Fruit fly (Drosophila melanogaster) whole organism, embryonic: ENCODE measurements around the gene CG34135.
A peak's percentile ranks its signal among the peaks of the same experiment; 100 is the strongest.

Experiments used
- Abd-B ChIP-seq: fragments of 200-800 bp; sonication (Bioruptor generic); optimal IDR thresholded peaks from 2 replicates; lab custom pipeline; 2018; ENCODE audit warnings: missing biosample characterization, mild to moderate bottlenecking, missing genetic modification characterization, moderate library complexity
- Ada2b ChIP-seq: fragments of 200-800 bp; sonication (Bioruptor generic); IDR thresholded peaks from 2 replicates; pipeline ENCODE4 v1.3.6; 2022; ENCODE audit warnings: missing biosample characterization, missing genetic modification characterization
- Atf6 ChIP-seq: fragments of 200-800 bp; sonication (Bioruptor generic); IDR thresholded peaks from 2 replicates; pipeline ENCODE4 v1.3.6; 2022; ENCODE audit warnings: missing biosample characterization, missing genetic modification characterization
- Bgb ChIP-seq: fragments of 200-800 bp; sonication (Bioruptor generic); IDR thresholded peaks from 2 replicates; pipeline ENCODE4 v1.3.6; 2022; ENCODE audit warnings: missing biosample characterization, missing genetic modification characterization; ENCODE audit not compliant: partially characterized antibody
- CG10431 ChIP-seq: fragments of 200-800 bp; sonication (Bioruptor generic); optimal IDR thresholded peaks from 3 replicates; lab custom pipeline; 2018; ENCODE audit warnings: missing biosample characterization, mild to moderate bottlenecking, missing genetic modification characterization
- CG11093 ChIP-seq: fragments of 200-800 bp; sonication (Bioruptor generic); IDR thresholded peaks from 3 replicates; pipeline ENCODE4 v1.3.6; 2022; ENCODE audit warnings: missing biosample characterization, missing genetic modification characterization
- CG12104 ChIP-seq: fragments of 200-800 bp; sonication (Bioruptor generic); optimal IDR thresholded peaks from 3 replicates; lab custom pipeline; 2016; ENCODE audit warnings: missing biosample characterization, missing genetic modification characterization
- CG12299 ChIP-seq: fragments of 200-800 bp; sonication (Bioruptor generic); optimal IDR thresholded peaks from 2 replicates; lab custom pipeline; 2018; ENCODE audit warnings: missing biosample characterization, mild to moderate bottlenecking, missing genetic modification characterization
- CG12744 ChIP-seq: fragments of 200-800 bp; sonication (Bioruptor generic); optimal IDR thresholded peaks from 2 replicates; lab custom pipeline; 2016; ENCODE audit warnings: missing biosample characterization, missing genetic modification characterization
- CG13296 ChIP-seq: fragments of 200-800 bp; sonication (Bioruptor generic); optimal IDR thresholded peaks from 3 replicates; lab custom pipeline; 2018; ENCODE audit warnings: missing biosample characterization, mild to moderate bottlenecking, missing genetic modification characterization
- CG13624 ChIP-seq: fragments of 200-800 bp; sonication (Bioruptor generic); optimal IDR thresholded peaks from 2 replicates; lab custom pipeline; 2016; ENCODE audit warnings: missing biosample characterization, missing genetic modification characterization
- CG14710 ChIP-seq: fragments of 200-800 bp; sonication (Bioruptor generic); optimal IDR thresholded peaks from 3 replicates; lab custom pipeline; 2019; ENCODE audit warnings: missing biosample characterization, mild to moderate bottlenecking, missing genetic modification characterization, moderate library complexity
- CG1792 ChIP-seq: fragments of 200-800 bp; sonication (Bioruptor generic); optimal IDR thresholded peaks from 2 replicates; lab custom pipeline; 2016; ENCODE audit warnings: missing biosample characterization, missing genetic modification characterization
- CG1832 ChIP-seq: fragments of 200-800 bp; sonication (Bioruptor generic); optimal IDR thresholded peaks from 2 replicates; lab custom pipeline; 2017; ENCODE audit warnings: missing biosample characterization, mild to moderate bottlenecking, missing genetic modification characterization, inconsistent platforms
- CG2199 ChIP-seq: fragments of 200-800 bp; sonication (Bioruptor generic); IDR thresholded peaks from 3 replicates; pipeline ENCODE4 v1.3.6; 2022; ENCODE audit warnings: missing biosample characterization, missing genetic modification characterization
- CG30403 ChIP-seq: fragments of 200-800 bp; sonication (Bioruptor generic); optimal IDR thresholded peaks from 3 replicates; lab custom pipeline; 2016; ENCODE audit warnings: missing biosample characterization, missing genetic modification characterization
- CG31441 ChIP-seq: fragments of 200-800 bp; sonication (Bioruptor generic); IDR thresholded peaks from 2 replicates; pipeline ENCODE4 v1.3.6; 2022; ENCODE audit warnings: missing biosample characterization, missing genetic modification characterization
- CG32532 ChIP-seq: fragments of 200-800 bp; sonication (Bioruptor generic); IDR thresholded peaks from 2 replicates; pipeline ENCODE4 v1.3.6; 2022; ENCODE audit warnings: missing biosample characterization, missing genetic modification characterization
- CG4282 ChIP-seq: fragments of 200-800 bp; sonication (Bioruptor generic); optimal IDR thresholded peaks from 2 replicates; lab custom pipeline; 2016; ENCODE audit warnings: missing biosample characterization, missing genetic modification characterization
- CG4730 ChIP-seq: fragments of 200-800 bp; sonication (Bioruptor generic); IDR thresholded peaks from 2 replicates; pipeline ENCODE4 v1.3.6; 2022; ENCODE audit warnings: missing biosample characterization, missing genetic modification characterization
- CG6813 ChIP-seq: fragments of 200-800 bp; sonication (Bioruptor generic); optimal IDR thresholded peaks from 2 replicates; lab custom pipeline; 2017; ENCODE audit warnings: missing biosample characterization, missing genetic modification characterization, mild to moderate bottlenecking, moderate library complexity, missing genetic modification reagents
- CG7357 ChIP-seq: fragments of 200-800 bp; sonication (Bioruptor generic); IDR thresholded peaks from 3 replicates; pipeline ENCODE4 v1.3.6; 2022; ENCODE audit warnings: missing biosample characterization, missing genetic modification characterization
- CG7745 ChIP-seq: fragments of 200-800 bp; sonication (Bioruptor generic); optimal IDR thresholded peaks from 2 replicates; lab custom pipeline; 2018; ENCODE audit warnings: missing biosample characterization, mild to moderate bottlenecking, missing genetic modification characterization, moderate library complexity
- CG9797 ChIP-seq: fragments of 200-800 bp; sonication (Bioruptor generic); optimal IDR thresholded peaks from 3 replicates; lab custom pipeline; 2018; ENCODE audit warnings: missing biosample characterization, mild to moderate bottlenecking, missing genetic modification characterization
- CG9817 ChIP-seq: fragments of 200-800 bp; sonication (Bioruptor generic); optimal IDR thresholded peaks from 2 replicates; lab custom pipeline; 2018; ENCODE audit warnings: missing biosample characterization, mild to moderate bottlenecking, missing genetic modification characterization, moderate library complexity
- D ChIP-seq, 2 experiments: fragments of 200-800 bp in 1 of 2; fragments of >200 bp in 1 of 2; sonication (Bioruptor generic) in 1 of 2; optimal IDR thresholded peaks; 2 replicates in 1 of 2; 3 replicates in 1 of 2; lab custom pipeline; 2017; ENCODE audit warnings: mild to moderate bottlenecking in 1 of 2, missing biosample characterization in 1 of 2, missing genetic modification characterization in 1 of 2, missing genetic modification reagents in 1 of 2
- D19B ChIP-seq: fragments of 200-800 bp; sonication (Bioruptor generic); optimal IDR thresholded peaks from 2 replicates; lab custom pipeline; 2017; ENCODE audit warnings: missing biosample characterization, mild to moderate bottlenecking, missing genetic modification characterization
- Deaf1 ChIP-seq: fragments of 200-800 bp; optimal IDR thresholded peaks from 3 replicates; lab custom pipeline; 2019; ENCODE audit warnings: missing biosample characterization, mild to moderate bottlenecking, missing genetic modification characterization, moderate library complexity
- Fer1 ChIP-seq: fragments of 200-800 bp; sonication (Bioruptor generic); optimal IDR thresholded peaks from 2 replicates; lab custom pipeline; 2017; ENCODE audit warnings: missing biosample characterization, mild to moderate bottlenecking, missing genetic modification characterization
- GATAe ChIP-seq: fragments of 200-800 bp; sonication (Bioruptor generic); conservative IDR thresholded peaks from 2 replicates; pipeline ENCODE4 v1.3.6; 2022; ENCODE audit warnings: missing biosample characterization, missing genetic modification characterization
- TFAM ChIP-seq: fragments of 200-800 bp; sonication (Bioruptor generic); optimal IDR thresholded peaks from 2 replicates; lab custom pipeline; 2017; ENCODE audit warnings: missing biosample characterization, missing genetic modification characterization, inconsistent platforms
- cato ChIP-seq: fragments of 200-800 bp; sonication (Bioruptor generic); optimal IDR thresholded peaks from 2 replicates; lab custom pipeline; 2016; ENCODE audit warnings: missing biosample characterization, missing genetic modification characterization, borderline replicate concordance
- chn ChIP-seq: fragments of 200-800 bp; sonication (Bioruptor generic); optimal IDR thresholded peaks from 2 replicates; lab custom pipeline; 2016; ENCODE audit warnings: missing biosample characterization, missing genetic modification characterization
- cwo ChIP-seq: fragments of 200-800 bp; sonication (Bioruptor generic); optimal IDR thresholded peaks from 3 replicates; lab custom pipeline; 2017; ENCODE audit warnings: missing biosample characterization, missing genetic modification characterization, mild to moderate bottlenecking, moderate library complexity, missing genetic modification reagents
- dan ChIP-seq: fragments of 200-800 bp; sonication (Bioruptor generic); IDR thresholded peaks from 2 replicates; pipeline ENCODE4 v1.3.6; 2022; ENCODE audit warnings: missing biosample characterization, missing genetic modification characterization
- dysf ChIP-seq: fragments of 200-800 bp; sonication (Bioruptor generic); IDR thresholded peaks from 3 replicates; pipeline ENCODE4 v1.3.6; 2022; ENCODE audit warnings: missing biosample characterization, missing genetic modification characterization
- fd102C ChIP-seq: fragments of 200-800 bp; sonication (Bioruptor generic); optimal IDR thresholded peaks from 2 replicates; lab custom pipeline; 2018; ENCODE audit warnings: missing biosample characterization, mild to moderate bottlenecking, missing genetic modification characterization, moderate library complexity
- fu2 ChIP-seq: fragments of 200-800 bp; sonication (Bioruptor generic); optimal IDR thresholded peaks from 2 replicates; lab custom pipeline; 2016; ENCODE audit warnings: missing biosample characterization, missing genetic modification characterization
- gem ChIP-seq: fragments of 200-800 bp; sonication (Bioruptor generic); optimal IDR thresholded peaks from 2 replicates; lab custom pipeline; 2019; ENCODE audit warnings: missing biosample characterization, mild to moderate bottlenecking, missing genetic modification characterization, moderate library complexity
- gt ChIP-seq: fragments of 200-800 bp; sonication (Bioruptor generic); IDR thresholded peaks from 2 replicates; pipeline ENCODE4 v1.3.6; 2022; ENCODE audit warnings: missing biosample characterization, missing genetic modification characterization
- hbn ChIP-seq: fragments of 200-800 bp; sonication (Bioruptor generic); IDR thresholded peaks from 2 replicates; pipeline ENCODE4 v1.3.6; 2022; ENCODE audit warnings: missing biosample characterization, missing genetic modification characterization; ENCODE audit not compliant: partially characterized antibody
- kah ChIP-seq: fragments of 200-800 bp; sonication (Bioruptor generic); optimal IDR thresholded peaks from 2 replicates; lab custom pipeline; 2018; ENCODE audit warnings: missing biosample characterization, mild to moderate bottlenecking, missing genetic modification characterization
- knrl ChIP-seq: fragments of 200-800 bp; sonication (Bioruptor generic); IDR thresholded peaks from 3 replicates; pipeline ENCODE4 v1.3.6; 2022; ENCODE audit warnings: missing biosample characterization, missing genetic modification characterization; ENCODE audit not compliant: partially characterized antibody
- nmo ChIP-seq: fragments of 200-800 bp; sonication (Bioruptor generic); optimal IDR thresholded peaks from 2 replicates; lab custom pipeline; 2018; ENCODE audit warnings: missing biosample characterization, mild to moderate bottlenecking, missing genetic modification characterization, moderate library complexity
- onecut ChIP-seq: fragments of 200-800 bp; sonication (Bioruptor generic); IDR thresholded peaks from 2 replicates; pipeline ENCODE4 v1.3.6; 2022; ENCODE audit warnings: missing biosample characterization, missing genetic modification characterization
- sc ChIP-seq, 3 experiments: fragments of >200 bp in 2 of 3; fragments of 200-800 bp in 1 of 3; sonication (Bioruptor generic) in 1 of 3; optimal IDR thresholded peaks; 2 replicates in 2 of 3; 3 replicates in 1 of 3; lab custom pipeline; 2017; ENCODE audit warnings: mild to moderate bottlenecking in 1 of 3, missing biosample characterization in 1 of 3, missing genetic modification characterization in 1 of 3, missing genetic modification reagents in 1 of 3
- slou ChIP-seq: fragments of 200-800 bp; sonication (Bioruptor generic); optimal IDR thresholded peaks from 3 replicates; lab custom pipeline; 2016; ENCODE audit warnings: missing biosample characterization, missing genetic modification characterization
- tna ChIP-seq: fragments of 200-800 bp; sonication (Bioruptor generic); IDR thresholded peaks from 2 replicates; pipeline ENCODE4 v1.3.6; 2022; ENCODE audit warnings: missing biosample characterization, missing genetic modification characterization; ENCODE audit not compliant: partially characterized antibody
- tup ChIP-seq: fragments of 200-800 bp; sonication (Bioruptor generic); optimal IDR thresholded peaks from 2 replicates; lab custom pipeline; 2016; ENCODE audit warnings: missing biosample characterization, mild to moderate bottlenecking, missing genetic modification characterization, moderate library complexity
- wdn ChIP-seq: fragments of 200-800 bp; sonication (Bioruptor generic); IDR thresholded peaks from 2 replicates; pipeline ENCODE4 v1.3.6; 2022; ENCODE audit warnings: missing biosample characterization, missing genetic modification characterization

The CG34135 gene

DNA sequence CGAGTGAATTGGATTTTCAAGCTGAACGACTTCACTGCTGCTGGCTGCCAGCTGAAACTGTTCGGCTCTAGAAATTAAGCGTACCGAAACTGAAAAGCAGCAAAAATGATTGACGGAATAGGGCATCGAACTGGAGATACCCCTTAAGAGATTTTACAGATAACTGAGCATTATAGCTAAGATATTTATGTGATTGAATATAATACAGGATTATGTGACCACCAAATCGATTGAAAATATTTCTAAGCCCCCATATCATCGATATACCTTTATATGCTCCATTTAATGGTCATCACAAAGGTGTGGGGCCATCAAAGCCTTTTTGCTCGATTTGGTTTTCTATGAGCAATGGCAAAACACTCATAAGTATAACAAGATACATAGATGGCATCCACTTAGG is 16.8 kb upstream of the CG34135 start (continued):
- TF ChIP-seq nmo (GFP tag; lab: Kevin White, UChicago) (peak; percentile 22), GATAe (GFP tag; lab: Robert Waterston, UW) (no peak), gem (tag; lab: Kevin White, UChicago) (no peak), CG9817 (tag; lab: Kevin White, UChicago) (peak; percentile 56), tup (GFP tag; lab: Kevin White, UChicago) (no peak), CG12299 (tag; lab: Kevin White, UChicago) (no peak), TFAM (GFP tag; lab: Kevin White, UChicago) (no peak), CG32532 (GFP tag; lab: Robert Waterston, UW) (peak; percentile 80), CG7357 (GFP tag; lab: Robert Waterston, UW) (0 out of 3 replicates have a peak, but pooled peaks have one; percentile 44), tna (GFP tag; lab: Robert Waterston, UW) (no peak), CG2199 (no peak), Atf6 (GFP tag; lab: Robert Waterston, UW) (peak; percentile 79), Abd-B (GFP tag; lab: Kevin White, UChicago) (no peak), hbn (no peak), gt (GFP tag; lab: Robert Waterston, UW) (no peak), CG14710 (no peak), CG9797 (GFP tag; lab: Kevin White, UChicago) (no peak), sc (optimal IDR thresholded peaks at IDR 0.05; lab: Kevin White, UChicago) (no peak), sc (GFP tag; optimal IDR thresholded peaks at IDR 0.05; lab: Kevin White, UChicago) (no peak), CG1792 (no peak), chn (GFP tag; lab: Kevin White, UChicago) (peak; percentile 23), D19B (GFP tag; lab: Kevin White, UChicago) (peak; percentile 89), CG7745 (no peak), CG4730 (GFP tag; lab: Robert Waterston, UW) (peak; percentile 37; the same call in 1 of the 2 replicates), fu2 (GFP tag; lab: Kevin White, UChicago) (peak; percentile 10), CG1832 (no peak), CG11093 (GFP tag; lab: Robert Waterston, UW) (no peak), CG12104 (GFP tag; lab: Kevin White, UChicago) (no peak), Bgb (GFP tag; lab: Robert Waterston, UW) (no peak), fd102C (GFP tag; lab: Kevin White, UChicago) (no peak), onecut (GFP tag; lab: Robert Waterston, UW) (no peak), CG4282 (no peak), Ada2b (GFP tag; lab: Robert Waterston, UW) (peak; percentile 77), CG31441 (GFP tag; lab: Robert Waterston, UW) (no peak), wdn (GFP tag; lab: Robert Waterston, UW) (no peak), slou (GFP tag; lab: Kevin White, UChicago) (no peak), Deaf1 (tag; lab: Kevin White, UChicago) (no peak), CG6813 (peak; percentile 17), CG12744 (GFP tag; lab: Kevin White, UChicago) (no peak), cato (GFP tag; lab: Kevin White, UChicago) (no peak), CG13296 (GFP tag; lab: Kevin White, UChicago) (no peak), CG10431 (GFP tag; lab: Kevin White, UChicago) (no peak), kah (no peak), D (optimal IDR thresholded peaks at IDR 0.05; lab: Kevin White, UChicago) (no peak), D (GFP tag; optimal IDR thresholded peaks at IDR 0.05; lab: Kevin White, UChicago) (no peak), CG30403 (GFP tag; lab: Kevin White, UChicago) (peak; percentile 44), Fer1 (GFP tag; lab: Kevin White, UChicago) (no peak), knrl (GFP tag; lab: Robert Waterston, UW) (no peak), dysf (peak; percentile 80), dan (no peak), CG13624 (GFP tag; lab: Kevin White, UChicago) (no peak), cwo (GFP tag; lab: Kevin White, UChicago) (no peak)
